Worm (Caenorhabditis elegans) whole organism, midembryonic: ENCODE measurements around the gene elpc-4.

Experiments used
- T22C8.4 ChIP-seq: fragments of 200-800 bp; sonication (Bioruptor generic); IDR thresholded peaks from 2 replicates; pipeline ENCODE4 v1.3.6; 2022; ENCODE audit warnings: missing genetic modification characterization, missing compliant biosample characterization
- cog-1 ChIP-seq: sonication (generic microtip); optimal IDR thresholded peaks from 2 replicates; lab custom pipeline; 2016; ENCODE audit warnings: missing genetic modification characterization, missing compliant biosample characterization
- flt-1 ChIP-seq: fragments of 200-800 bp; sonication (Bioruptor generic); IDR thresholded peaks from 2 replicates; pipeline ENCODE4 v1.3.6; 2022; ENCODE audit warnings: missing genetic modification characterization, missing compliant biosample characterization
- klf-2 ChIP-seq: fragments of 200-800 bp; sonication (Bioruptor generic); conservative IDR thresholded peaks from 2 replicates; pipeline ENCODE4 v1.3.6; 2022; ENCODE audit warnings: missing genetic modification reagents, missing genetic modification characterization, missing compliant biosample characterization
- med-1 ChIP-seq: sonication (generic microtip); optimal IDR thresholded peaks from 2 replicates; lab custom pipeline; 2017; ENCODE audit warnings: missing genetic modification characterization, mild to moderate bottlenecking, missing compliant biosample characterization, antibody characterized with exemption, missing genetic modification reagents; ENCODE audit not compliant: insufficient read depth
- ref-1 ChIP-seq: fragments of 200-800 bp; sonication (Bioruptor generic); conservative IDR thresholded peaks from 2 replicates; pipeline ENCODE4 v1.3.6; 2022; ENCODE audit warnings: missing genetic modification reagents, missing genetic modification characterization, missing compliant biosample characterization
- tab-1 ChIP-seq: fragments of 200-800 bp; sonication (Bioruptor generic); IDR thresholded peaks from 2 replicates; pipeline ENCODE4 v1.3.6; 2022; ENCODE audit warnings: missing genetic modification characterization, missing compliant biosample characterization
- ztf-23 ChIP-seq: fragments of 200-800 bp; sonication (Bioruptor generic); IDR thresholded peaks from 2 replicates; pipeline ENCODE4 v1.3.6; 2022; ENCODE audit warnings: missing genetic modification reagents, missing genetic modification characterization, missing compliant biosample characterization
- ztf-29 ChIP-seq: fragments of 200-800 bp; sonication (Bioruptor generic); IDR thresholded peaks from 2 replicates; pipeline ENCODE4 v1.3.6; 2022; ENCODE audit warnings: missing genetic modification reagents, missing genetic modification characterization, missing compliant biosample characterization

ce11 chrIV:8034182-8034581 lies 17.4 kb downstream of the elpc-4 start:
- no peak for TF ChIP-seq tab-1 (GFP tag; lab: Robert Waterston, UW)
- no peak for TF ChIP-seq cog-1 (tag; lab: Kevin White, UChicago)
- TF ChIP-seq flt-1 (GFP tag; lab: Robert Waterston, UW): no peak
- TF ChIP-seq ref-1: no peak
- TF ChIP-seq T22C8.4: no peak
- no peak for TF ChIP-seq med-1 (GFP tag; lab: Kevin White, UChicago)
- no peak for TF ChIP-seq klf-2 (GFP tag; lab: Robert Waterston, UW)
- no peak for TF ChIP-seq ztf-29 (GFP tag; lab: Robert Waterston, UW)
- TF ChIP-seq ztf-23 (GFP tag; lab: Robert Waterston, UW): no peak
